Fruit fly (Drosophila melanogaster) whole organism, prepupa: ENCODE measurements around the gene CG34310.

Source experiments
- CG10631 ChIP-seq: fragments of 200-800 bp; sonication (Bioruptor generic); optimal IDR thresholded peaks from 2 replicates; lab custom pipeline; 2016; ENCODE audit warnings: missing biosample characterization, missing genetic modification characterization
- CG10669 ChIP-seq: fragments of 200-800 bp; sonication (Bioruptor generic); optimal IDR thresholded peaks from 3 replicates; lab custom pipeline; 2018; ENCODE audit warnings: missing biosample characterization, mild to moderate bottlenecking, missing genetic modification characterization, moderate library complexity
- CG11294 ChIP-seq: fragments of 200-800 bp; sonication (Bioruptor generic); IDR thresholded peaks from 2 replicates; pipeline ENCODE4 v1.3.6; 2022; ENCODE audit warnings: missing biosample characterization, missing genetic modification characterization
- CG11762 ChIP-seq: fragments of 200-800 bp; sonication (Bioruptor generic); optimal IDR thresholded peaks from 3 replicates; lab custom pipeline; 2016; ENCODE audit warnings: missing biosample characterization, missing genetic modification characterization; ENCODE audit not compliant: insufficient read depth
- CG15336 ChIP-seq: fragments of 200-800 bp; sonication (Bioruptor generic); IDR thresholded peaks from 2 replicates; pipeline ENCODE4 v1.3.6; 2022; ENCODE audit warnings: missing biosample characterization, missing genetic modification characterization
- CG1621 ChIP-seq: fragments of 200-800 bp; sonication (Bioruptor generic); optimal IDR thresholded peaks from 3 replicates; lab custom pipeline; 2018; ENCODE audit warnings: missing biosample characterization, mild to moderate bottlenecking, missing genetic modification characterization
- CG16779 ChIP-seq: fragments of 200-800 bp; sonication (Bioruptor generic); optimal IDR thresholded peaks from 3 replicates; lab custom pipeline; 2017; ENCODE audit warnings: missing biosample characterization, mild to moderate bottlenecking, missing genetic modification characterization
- CG31627 ChIP-seq: fragments of 200-800 bp; sonication (Bioruptor generic); optimal IDR thresholded peaks from 3 replicates; lab custom pipeline; 2016; ENCODE audit warnings: missing biosample characterization, missing genetic modification characterization
- CG32006 ChIP-seq: fragments of 200-800 bp; sonication (Bioruptor generic); optimal IDR thresholded peaks from 3 replicates; lab custom pipeline; 2017; ENCODE audit warnings: missing biosample characterization, mild to moderate bottlenecking, missing genetic modification characterization
- CG34406 ChIP-seq: fragments of 200-800 bp; sonication (Bioruptor generic); optimal IDR thresholded peaks from 3 replicates; lab custom pipeline; 2016; ENCODE audit warnings: missing biosample characterization, missing genetic modification characterization
- CG3919 ChIP-seq: fragments of 200-800 bp; sonication (Bioruptor generic); optimal IDR thresholded peaks from 3 replicates; lab custom pipeline; 2016; ENCODE audit warnings: missing biosample characterization, missing genetic modification characterization
- CG4318 ChIP-seq: fragments of 200-800 bp; sonication (Bioruptor generic); optimal IDR thresholded peaks from 3 replicates; lab custom pipeline; 2017; ENCODE audit warnings: missing biosample characterization, mild to moderate bottlenecking, missing genetic modification characterization
- CG6163 ChIP-seq: fragments of 200-800 bp; sonication (Bioruptor generic); IDR thresholded peaks from 3 replicates; pipeline ENCODE4 v1.3.6; 2022; ENCODE audit warnings: missing biosample characterization, missing genetic modification characterization
- CG6276 ChIP-seq: fragments of 200-800 bp; sonication (Bioruptor generic); optimal IDR thresholded peaks from 2 replicates; lab custom pipeline; 2017; ENCODE audit warnings: missing biosample characterization, mild to moderate bottlenecking, missing genetic modification characterization
- CG6792 ChIP-seq: fragments of 200-800 bp; sonication (Bioruptor generic); optimal IDR thresholded peaks from 3 replicates; lab custom pipeline; 2016; ENCODE audit warnings: missing biosample characterization, missing genetic modification characterization
- CG6854 ChIP-seq: fragments of 200-800 bp; sonication (Bioruptor generic); optimal IDR thresholded peaks from 2 replicates; lab custom pipeline; 2017; ENCODE audit warnings: missing biosample characterization, mild to moderate bottlenecking, missing genetic modification characterization
- CG7368 ChIP-seq: fragments of 200-800 bp; sonication (Bioruptor generic); optimal IDR thresholded peaks from 3 replicates; lab custom pipeline; 2016; ENCODE audit warnings: missing biosample characterization, missing genetic modification characterization
- CG8119 ChIP-seq: fragments of 200-800 bp; sonication (Bioruptor generic); IDR thresholded peaks from 3 replicates; pipeline ENCODE4 v1.3.6; 2022; ENCODE audit warnings: missing biosample characterization, missing genetic modification characterization
- CG8632 ChIP-seq: fragments of 200-800 bp; sonication (Bioruptor generic); optimal IDR thresholded peaks from 3 replicates; lab custom pipeline; 2016; ENCODE audit warnings: missing biosample characterization, missing genetic modification characterization
- CG9139 ChIP-seq: fragments of 200-800 bp; sonication (Bioruptor generic); optimal IDR thresholded peaks from 3 replicates; lab custom pipeline; 2017; ENCODE audit warnings: missing biosample characterization, mild to moderate bottlenecking, missing genetic modification characterization
- Eip75B ChIP-seq: fragments of 200-800 bp; sonication (Bioruptor generic); optimal IDR thresholded peaks from 3 replicates; lab custom pipeline; 2016; ENCODE audit warnings: missing biosample characterization, missing genetic modification characterization
- Eip78C ChIP-seq: fragments of 200-800 bp; sonication (Bioruptor generic); peaks from one replicate; lab custom pipeline; 2016; ENCODE audit warnings: missing biosample characterization, missing genetic modification characterization
- Ets21C ChIP-seq: fragments of 200-800 bp; sonication (Bioruptor generic); optimal IDR thresholded peaks from 3 replicates; lab custom pipeline; 2016; ENCODE audit warnings: missing biosample characterization, missing genetic modification characterization
- Gug ChIP-seq: fragments of 200-800 bp; sonication (Bioruptor generic); IDR thresholded peaks from 2 replicates; pipeline ENCODE4 v1.3.6; 2022; ENCODE audit warnings: missing biosample characterization, missing genetic modification characterization
- Hr38 ChIP-seq: sonication (Bioruptor generic); optimal IDR thresholded peaks from 2 replicates; lab custom pipeline; 2016; ENCODE audit warnings: missing biosample characterization, missing genetic modification characterization
- Hr39 ChIP-seq: fragments of 200-800 bp; sonication (Bioruptor generic); optimal IDR thresholded peaks from 2 replicates; lab custom pipeline; 2016; ENCODE audit warnings: missing biosample characterization, missing genetic modification characterization
- Hr4 ChIP-seq: fragments of 200-800 bp; sonication (Bioruptor generic); optimal IDR thresholded peaks from 3 replicates; lab custom pipeline; 2016; ENCODE audit warnings: missing biosample characterization, missing genetic modification characterization
- Sox102F ChIP-seq: fragments of 200-800 bp; sonication (Bioruptor generic); optimal IDR thresholded peaks from 2 replicates; lab custom pipeline; 2016; ENCODE audit warnings: missing biosample characterization, mild to moderate bottlenecking, missing genetic modification characterization
- Sox14 ChIP-seq: fragments of 200-800 bp; sonication (Bioruptor generic); optimal IDR thresholded peaks from 3 replicates; lab custom pipeline; 2016; ENCODE audit warnings: missing biosample characterization, missing genetic modification characterization
- achi ChIP-seq: fragments of 200-800 bp; sonication (Bioruptor generic); optimal IDR thresholded peaks from 3 replicates; lab custom pipeline; 2016; ENCODE audit warnings: missing biosample characterization, missing genetic modification characterization
- acj6 ChIP-seq: fragments of 200-800 bp; sonication (Bioruptor generic); optimal IDR thresholded peaks from 3 replicates; lab custom pipeline; 2016; ENCODE audit warnings: missing biosample characterization, missing genetic modification characterization
- dac ChIP-seq: fragments of 200-800 bp; sonication (Bioruptor generic); optimal IDR thresholded peaks from 2 replicates; lab custom pipeline; 2017; ENCODE audit warnings: missing biosample characterization, mild to moderate bottlenecking, missing genetic modification characterization
- dsx ChIP-seq: fragments of 200-800 bp; optimal IDR thresholded peaks from 3 replicates; lab custom pipeline; 2019; ENCODE audit warnings: missing biosample characterization, mild to moderate bottlenecking, missing genetic modification characterization, moderate library complexity; ENCODE audit not compliant: poor library complexity, severe bottlenecking
- eg ChIP-seq: fragments of 200-800 bp; sonication (Bioruptor generic); IDR thresholded peaks from 3 replicates; pipeline ENCODE4 v1.3.6; 2022; ENCODE audit warnings: missing biosample characterization, missing genetic modification characterization
- esn ChIP-seq: fragments of 200-800 bp; sonication (Bioruptor generic); optimal IDR thresholded peaks from 2 replicates; lab custom pipeline; 2016; ENCODE audit warnings: missing biosample characterization, mild to moderate bottlenecking, missing genetic modification characterization, moderate library complexity
- fd59A ChIP-seq: fragments of 200-800 bp; sonication (Bioruptor generic); optimal IDR thresholded peaks from 2 replicates; lab custom pipeline; 2017; ENCODE audit warnings: missing biosample characterization, mild to moderate bottlenecking, missing genetic modification characterization, missing genetic modification reagents
- fd85E ChIP-seq: fragments of 200-800 bp; sonication (Bioruptor generic); optimal IDR thresholded peaks from 3 replicates; lab custom pipeline; 2016; ENCODE audit warnings: missing biosample characterization, missing genetic modification characterization
- net ChIP-seq: fragments of 200-800 bp; sonication (Bioruptor generic); optimal IDR thresholded peaks from 3 replicates; lab custom pipeline; 2016; ENCODE audit warnings: missing biosample characterization, missing genetic modification characterization
- pdm3 ChIP-seq: fragments of 200-800 bp; sonication (Bioruptor generic); optimal IDR thresholded peaks from 3 replicates; lab custom pipeline; 2016; ENCODE audit warnings: missing biosample characterization, missing genetic modification characterization
- salr ChIP-seq, 2 experiments: fragments of 200-800 bp; sonication (Bioruptor generic); optimal IDR thresholded peaks; 3 replicates each; lab custom pipeline; 2016 to 2018; ENCODE audit warnings: missing biosample characterization in 2 of 2, missing genetic modification characterization in 2 of 2, mild to moderate bottlenecking in 1 of 2
- spab ChIP-seq: fragments of 200-800 bp; sonication (Bioruptor generic); optimal IDR thresholded peaks from 2 replicates; lab custom pipeline; 2017; ENCODE audit warnings: missing biosample characterization, mild to moderate bottlenecking, missing genetic modification characterization, missing genetic modification reagents
- ss ChIP-seq, 2 experiments: fragments of 200-800 bp; sonication (Bioruptor generic); optimal IDR thresholded peaks; 2 replicates in 1 of 2; 3 replicates in 1 of 2; lab custom pipeline; 2017 to 2018; ENCODE audit warnings: mild to moderate bottlenecking in 2 of 2, missing biosample characterization in 2 of 2, missing genetic modification characterization in 2 of 2, moderate library complexity in 1 of 2
- vri ChIP-seq: fragments of 200-800 bp; sonication (Bioruptor generic); optimal IDR thresholded peaks from 3 replicates; lab custom pipeline; 2016; ENCODE audit warnings: missing biosample characterization, mild to moderate bottlenecking, missing genetic modification characterization

The CG34310 gene

dm6 chr2L:6683992-6684882, 20.8 kb downstream of the CG34310 start, which contains the start of gene Nhe3 (continued):
- TF ChIP-seq fd85E (GFP tag; lab: Kevin White, UChicago) (no peak), CG3919 (no peak), esn (GFP tag; lab: Kevin White, UChicago) (peak; percentile 89), Sox102F (GFP tag; lab: Kevin White, UChicago) (no peak), CG11762 (GFP tag; lab: Kevin White, UChicago) (no peak), Hr38 (GFP tag; lab: Kevin White, UChicago) (no peak), CG6163 (GFP tag; lab: Robert Waterston, UW) (peak; percentile 80; the same call in 2 of the 3 replicates), spab (GFP tag; lab: Kevin White, UChicago) (no peak), Hr4 (peak; percentile 80), CG8119 (GFP tag; lab: Robert Waterston, UW) (no peak; the same call in 2 of the 3 replicates), CG8632 (GFP tag; lab: Kevin White, UChicago) (peak; percentile 73), Sox14 (peak; percentile 84), Eip78C (GFP tag; lab: Kevin White, UChicago) (peak; percentile 94)
- TF ChIP-seq, all 60 proteins: peak for 36

- TF ChIP-seq achi (GFP tag; lab: Kevin White, UChicago) (no peak), spab (GFP tag; lab: Kevin White, UChicago) (no peak), Sox14 (no peak), fd59A (GFP tag; lab: Kevin White, UChicago) (no peak), CG6792 (GFP tag; lab: Kevin White, UChicago) (no peak), CG10631 (GFP tag; lab: Kevin White, UChicago) (no peak), CG11762 (GFP tag; lab: Kevin White, UChicago) (no peak), CG3919 (no peak), CG15336 (no peak), vri (GFP tag; lab: Kevin White, UChicago) (no peak), CG31627 (GFP tag; lab: Kevin White, UChicago) (no peak), CG11294 (GFP tag; lab: Robert Waterston, UW) (no peak), Hr4 (no peak), acj6 (GFP tag; lab: Kevin White, UChicago) (no peak), CG4318 (GFP tag; lab: Kevin White, UChicago) (no peak), CG16779 (tag; lab: Kevin White, UChicago) (no peak), net (GFP tag; lab: Kevin White, UChicago) (no peak), CG6854 (no peak)
These were observed 23.1 kb downstream of the CG34310 start, which contains the start of gene CG11327 for dm6 chr2L:6686612-6687011. Gene CG11327, minus strand, starts transcription at chr2L:6686712.

- TF ChIP-seq CG32006 (GFP tag; lab: Kevin White, UChicago) = peak; percentile 42
- peak; percentile 14 for TF ChIP-seq CG10669 (GFP tag; lab: Kevin White, UChicago)
- peak; percentile 9 for TF ChIP-seq Eip75B (GFP tag; lab: Kevin White, UChicago)
- TF ChIP-seq Hr4 = peak; percentile 45
- TF ChIP-seq acj6 (GFP tag; lab: Kevin White, UChicago) = peak; percentile 20
- TF ChIP-seq Ets21C (GFP tag; lab: Kevin White, UChicago) = no peak
- TF ChIP-seq salr (GFP tag; optimal IDR thresholded peaks at IDR 0.05; lab: Kevin White, UChicago) = no peak
- TF ChIP-seq Hr39 (GFP tag; lab: Kevin White, UChicago) = peak; percentile 15
- TF ChIP-seq dsx (GFP tag; lab: Kevin White, UChicago) = no peak
- peak; percentile 31 for TF ChIP-seq Eip78C (GFP tag; lab: Kevin White, UChicago)
- no peak for TF ChIP-seq ss (GFP tag; optimal IDR thresholded peaks at IDR 0.05; lab: Kevin White, UChicago)
- peak; percentile 48; the same call in 1 of the 3 replicates for TF ChIP-seq CG8119 (GFP tag; lab: Robert Waterston, UW)
- no peak for TF ChIP-seq CG31627 (GFP tag; lab: Kevin White, UChicago)
- TF ChIP-seq net (GFP tag; lab: Kevin White, UChicago) = no peak
- TF ChIP-seq Gug = no peak
- no peak for TF ChIP-seq dac (GFP tag; lab: Kevin White, UChicago)
- TF ChIP-seq CG6854 = no peak
- TF ChIP-seq vri (GFP tag; lab: Kevin White, UChicago) = no peak
- no peak for TF ChIP-seq CG6792 (GFP tag; lab: Kevin White, UChicago)
- no peak for TF ChIP-seq CG6276 (GFP tag; lab: Kevin White, UChicago)
- no peak for TF ChIP-seq CG7368
- TF ChIP-seq CG1621 = no peak
- no peak for TF ChIP-seq eg (GFP tag; lab: Robert Waterston, UW)
- peak; percentile 39; the same call in 1 of the 2 replicates for TF ChIP-seq CG15336
- no peak for TF ChIP-seq esn (GFP tag; lab: Kevin White, UChicago)
- no peak for TF ChIP-seq CG8632 (GFP tag; lab: Kevin White, UChicago)
- TF ChIP-seq CG9139 = no peak
- TF ChIP-seq CG34406 (GFP tag; lab: Kevin White, UChicago) = no peak
- peak; percentile 52; the same call in 2 of the 3 replicates for TF ChIP-seq CG6163 (GFP tag; lab: Robert Waterston, UW)
- TF ChIP-seq pdm3 (GFP tag; lab: Kevin White, UChicago) = peak; percentile 27
- no peak for TF ChIP-seq spab (GFP tag; lab: Kevin White, UChicago)
- TF ChIP-seq Sox14 = no peak
These were observed 28.6 kb downstream of the CG34310 start for dm6 chr2L:6692048-6692447.
